Fruit fly (Drosophila melanogaster): ENCODE measurements around the gene CG34140.

The CG34140 gene

dm6 chr3L:211200-211599 lies 27.0 kb upstream of the CG34140 start, which contains the start of gene Prp4k (continued):
- 0 out of 4 replicates have a peak, but pooled peaks have one; percentile 33 for TF ChIP-seq Dll (GFP tag; IDR thresholded peaks at IDR 0.05; ENCODE audit: partially characterized antibody)
- TF ChIP-seq CG33213 (GFP tag; optimal IDR thresholded peaks at IDR 0.05): no peak
- TF ChIP-seq fd96Cb (tag; optimal IDR thresholded peaks at IDR 0.05): no peak
- peak; percentile 44; the same call in 1 of the 2 replicates for TF ChIP-seq CG13287 (GFP tag; IDR thresholded peaks at IDR 0.05; ENCODE audit: partially characterized antibody)
- TF ChIP-seq CG12071 (GFP tag; optimal IDR thresholded peaks at IDR 0.05): no peak
- no peak for TF ChIP-seq CG10321 (GFP tag; IDR thresholded peaks at IDR 0.05)
- no peak for TF ChIP-seq Myb (GFP tag; optimal IDR thresholded peaks at IDR 0.05)
- no peak for TF ChIP-seq Ets65A (GFP tag)
- no peak for TF ChIP-seq Ets97D (GFP tag; optimal IDR thresholded peaks at IDR 0.05)
- TF ChIP-seq insv (GFP tag; optimal IDR thresholded peaks at IDR 0.05): no peak
- TF ChIP-seq NC2β (GFP tag; optimal IDR thresholded peaks at IDR 0.05): no peak
- no peak for TF ChIP-seq sim (GFP tag; IDR thresholded peaks at IDR 0.05)
- TF ChIP-seq CG15514 (GFP tag; optimal IDR thresholded peaks at IDR 0.05): peak; percentile 39
- TF ChIP-seq CkIIα-i1 (GFP tag; IDR thresholded peaks at IDR 0.05): no peak
- TF ChIP-seq Med (GFP tag): peak; percentile 70
- TF ChIP-seq gfzf (GFP tag; optimal IDR thresholded peaks at IDR 0.05): peak; percentile 67
- no peak for TF ChIP-seq Aef1 (GFP tag; IDR thresholded peaks at IDR 0.05)
- TF ChIP-seq wek (GFP tag; optimal IDR thresholded peaks at IDR 0.05): no peak
- TF ChIP-seq Lpt (GFP tag; optimal IDR thresholded peaks at IDR 0.05): no peak
- TF ChIP-seq vnd (GFP tag; IDR thresholded peaks at IDR 0.05; ENCODE audit: partially characterized antibody): no peak
- no peak for TF ChIP-seq CG12155 (GFP tag; optimal IDR thresholded peaks at IDR 0.05)
- TF ChIP-seq gce (GFP tag; IDR thresholded peaks at IDR 0.05): no peak
- no peak for TF ChIP-seq CG6765 (GFP tag; optimal IDR thresholded peaks at IDR 0.05)
- peak; percentile 50 for TF ChIP-seq pzg (GFP tag; optimal IDR thresholded peaks at IDR 0.05)
- TF ChIP-seq CG32772 (GFP tag; IDR thresholded peaks at IDR 0.05): no peak
- TF ChIP-seq sens-2 (GFP tag; IDR thresholded peaks at IDR 0.05): no peak
- TF ChIP-seq Hr39 (optimal IDR thresholded peaks at IDR 0.05): no peak
- no peak for TF ChIP-seq CG7271 (tag; optimal IDR thresholded peaks at IDR 0.05)
- TF ChIP-seq Mes4 (GFP tag; optimal IDR thresholded peaks at IDR 0.05): no peak
- no peak for TF ChIP-seq gsb (GFP tag; IDR thresholded peaks at IDR 0.05)
- TF ChIP-seq CG1832 (GFP tag; optimal IDR thresholded peaks at IDR 0.05): no peak
- TF ChIP-seq zfh2 (GFP tag; optimal IDR thresholded peaks at IDR 0.05): no peak
- TF ChIP-seq cato (GFP tag; optimal IDR thresholded peaks at IDR 0.05; ENCODE audit: borderline replicate concordance): no peak
- no peak for TF ChIP-seq shn (GFP tag; optimal IDR thresholded peaks at IDR 0.05)
- TF ChIP-seq bcd (GFP tag; optimal IDR thresholded peaks at IDR 0.05): no peak
- peak; percentile 87 for TF ChIP-seq CG4617 (GFP tag; optimal IDR thresholded peaks at IDR 0.05; ENCODE audit: borderline replicate concordance)
- TF ChIP-seq CG3065 (GFP tag; optimal IDR thresholded peaks at IDR 0.05): no peak
- no peak for TF ChIP-seq kni (GFP tag; optimal IDR thresholded peaks at IDR 0.05)
- TF ChIP-seq Asciz (GFP tag; optimal IDR thresholded peaks at IDR 0.05): no peak
- no peak for TF ChIP-seq lmd (GFP tag; IDR thresholded peaks at IDR 0.05)
- no peak for TF ChIP-seq Sin3A (optimal IDR thresholded peaks at IDR 0.05)
- peak; percentile 27; the same call in 1 of the 3 replicates for TF ChIP-seq CG34422 (GFP tag; IDR thresholded peaks at IDR 0.05)
- no peak for TF ChIP-seq CG2875 (GFP tag; optimal IDR thresholded peaks at IDR 0.05)
- no peak for TF ChIP-seq Dip3 (GFP tag; optimal IDR thresholded peaks at IDR 0.05)
- TF ChIP-seq BtbVII (GFP tag; optimal IDR thresholded peaks at IDR 0.05): no peak
- no peak for TF ChIP-seq CG11695 (GFP tag; IDR thresholded peaks at IDR 0.05)
- TF ChIP-seq Atf6 (GFP tag; IDR thresholded peaks at IDR 0.05): no peak
- no peak for TF ChIP-seq CG18764 (GFP tag; optimal IDR thresholded peaks at IDR 0.05)
- TF ChIP-seq CG17385 (GFP tag; optimal IDR thresholded peaks at IDR 0.05): peak; percentile 92
- TF ChIP-seq knrl (GFP tag; IDR thresholded peaks at IDR 0.05; ENCODE audit: partially characterized antibody): no peak
- TF ChIP-seq CG11696 (GFP tag; IDR thresholded peaks at IDR 0.05): no peak
- TF ChIP-seq nerfin-1 (tag; optimal IDR thresholded peaks at IDR 0.05): no peak
- TF ChIP-seq HmgZ (tag; optimal IDR thresholded peaks at IDR 0.05): no peak

All from whole organism, embryonic.